Worm (Caenorhabditis elegans): ENCODE measurements around the gene nspg-3.

DNA sequence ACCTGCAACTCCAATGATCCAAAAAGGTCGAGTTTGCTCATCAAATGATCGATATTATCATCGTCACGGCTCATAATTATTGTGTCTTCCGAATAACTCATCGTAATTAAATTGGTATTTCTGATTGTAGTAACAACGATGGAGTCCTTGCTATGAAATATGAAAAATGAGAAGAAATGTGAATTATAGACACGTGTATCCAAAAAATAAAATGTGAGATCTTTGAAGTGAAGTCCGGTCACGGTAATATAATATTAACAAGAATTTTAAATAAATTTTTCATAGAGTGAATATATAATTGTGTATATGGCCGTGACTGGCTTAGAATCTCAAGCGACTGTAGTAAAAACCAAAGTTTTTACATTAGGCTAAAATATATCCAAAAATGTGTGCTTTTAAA, 24.5 kb upstream of the nspg-3 start, which contains the start of gene H12I13.1:
- TF ChIP-seq lim-6 (tag; optimal IDR thresholded peaks at IDR 0.05) (no peak), dmd-4 (tag; optimal IDR thresholded peaks at IDR 0.05; ENCODE audit: borderline replicate concordance) (no peak), unc-86 (tag; optimal IDR thresholded peaks at IDR 0.05) (no peak), pha-4 (tag; optimal IDR thresholded peaks at IDR 0.05) (no peak), elt-4 (tag; optimal IDR thresholded peaks at IDR 0.05) (no peak), ceh-30 (tag; optimal IDR thresholded peaks at IDR 0.05) (no peak), ceh-34 (tag; optimal IDR thresholded peaks at IDR 0.05) (no peak), ahr-1 (tag; optimal IDR thresholded peaks at IDR 0.05) (no peak)

Data from whole organism, late embryonic.